Worm (Caenorhabditis elegans) whole organism, mixed stage, embryonic: ENCODE measurements around the gene B0252.5.

Experiments used
- ceh-83 ChIP-seq: fragments of 200-800 bp; sonication (Bioruptor generic); optimal IDR thresholded peaks from 2 replicates; lab custom pipeline; 2018; ENCODE audit warnings: mild to moderate bottlenecking, missing genetic modification characterization, missing compliant biosample characterization
- elt-1 ChIP-seq: sonication (generic microtip); optimal IDR thresholded peaks from 2 replicates; lab custom pipeline; 2017; ENCODE audit warnings: missing genetic modification characterization, mild to moderate bottlenecking, missing compliant biosample characterization, antibody characterized with exemption, moderate library complexity, borderline replicate concordance; ENCODE audit not compliant: insufficient read depth
- elt-3 ChIP-seq: fragments of 150-350 bp; optimal IDR thresholded peaks from 2 replicates; lab custom pipeline; 2014; ENCODE audit warnings: missing biosample characterization, missing genetic modification characterization
- lin-13 ChIP-seq: fragments of 150-350 bp; optimal IDR thresholded peaks from 2 replicates; lab custom pipeline; 2014; ENCODE audit warnings: missing biosample characterization, missing genetic modification characterization
- nhr-237 ChIP-seq: fragments of 150-350 bp; optimal IDR thresholded peaks from 2 replicates; lab custom pipeline; 2014; ENCODE audit warnings: missing biosample characterization, missing genetic modification characterization
- nhr-76 ChIP-seq: sonication (generic microtip); optimal IDR thresholded peaks from 2 replicates; lab custom pipeline; 2017; ENCODE audit warnings: missing biosample characterization, missing genetic modification characterization
- sem-2 ChIP-seq: fragments of 200-800 bp; sonication (Bioruptor generic); optimal IDR thresholded peaks from 2 replicates; lab custom pipeline; 2018; ENCODE audit warnings: mild to moderate bottlenecking, missing genetic modification characterization, missing compliant biosample characterization
- sptf-1 ChIP-seq: sonication (generic microtip); optimal IDR thresholded peaks from 2 replicates; lab custom pipeline; 2017; ENCODE audit warnings: mild to moderate bottlenecking, missing genetic modification characterization, moderate library complexity, missing compliant biosample characterization
- unc-120 ChIP-seq: sonication (generic microtip); optimal IDR thresholded peaks from 2 replicates; lab custom pipeline; 2017; ENCODE audit warnings: missing genetic modification characterization, missing compliant biosample characterization; ENCODE audit not compliant: poor library complexity, severe bottlenecking
- unc-39 ChIP-seq: fragments of 150-350 bp; optimal IDR thresholded peaks from 2 replicates; lab custom pipeline; 2014; ENCODE audit warnings: missing biosample characterization, missing genetic modification characterization

DNA sequence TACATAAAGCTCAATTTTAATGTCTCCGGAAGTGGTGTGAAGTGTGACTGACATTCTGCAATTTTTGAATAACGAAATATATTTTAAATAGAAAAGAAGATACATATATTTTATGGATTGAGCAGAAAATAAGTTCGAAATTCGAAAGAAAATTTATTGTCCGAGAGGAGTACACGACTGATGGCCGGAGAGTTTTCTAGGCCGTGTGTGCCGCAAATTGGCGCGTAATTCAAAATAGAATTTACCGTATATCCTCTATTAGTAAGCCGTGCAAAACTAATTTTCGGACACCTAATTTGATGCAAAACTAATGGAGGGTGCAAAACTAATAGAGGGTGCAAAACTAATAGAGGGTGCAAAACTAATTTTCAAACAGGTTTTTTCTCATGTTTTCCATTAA lies 5.4 kb downstream of the B0252.5 start, which contains the start of gene cyn-10:
- TF ChIP-seq elt-1 (no peak), unc-39 (tag; lab: Kevin White, UChicago) (no peak), sem-2 (GFP tag; lab: Kevin White, UChicago) (no peak), nhr-76 (tag; lab: Kevin White, UChicago) (no peak), nhr-237 (tag; lab: Kevin White, UChicago) (no peak), lin-13 (tag; lab: Kevin White, UChicago) (no peak), elt-3 (no peak), sptf-1 (tag; lab: Kevin White, UChicago) (no peak), ceh-83 (GFP tag; lab: Kevin White, UChicago) (no peak), unc-120 (tag; lab: Kevin White, UChicago) (no peak)
